Fruit fly (Drosophila melanogaster): ENCODE measurements around the gene Hsp23.

Gene Hsp23

DNA sequence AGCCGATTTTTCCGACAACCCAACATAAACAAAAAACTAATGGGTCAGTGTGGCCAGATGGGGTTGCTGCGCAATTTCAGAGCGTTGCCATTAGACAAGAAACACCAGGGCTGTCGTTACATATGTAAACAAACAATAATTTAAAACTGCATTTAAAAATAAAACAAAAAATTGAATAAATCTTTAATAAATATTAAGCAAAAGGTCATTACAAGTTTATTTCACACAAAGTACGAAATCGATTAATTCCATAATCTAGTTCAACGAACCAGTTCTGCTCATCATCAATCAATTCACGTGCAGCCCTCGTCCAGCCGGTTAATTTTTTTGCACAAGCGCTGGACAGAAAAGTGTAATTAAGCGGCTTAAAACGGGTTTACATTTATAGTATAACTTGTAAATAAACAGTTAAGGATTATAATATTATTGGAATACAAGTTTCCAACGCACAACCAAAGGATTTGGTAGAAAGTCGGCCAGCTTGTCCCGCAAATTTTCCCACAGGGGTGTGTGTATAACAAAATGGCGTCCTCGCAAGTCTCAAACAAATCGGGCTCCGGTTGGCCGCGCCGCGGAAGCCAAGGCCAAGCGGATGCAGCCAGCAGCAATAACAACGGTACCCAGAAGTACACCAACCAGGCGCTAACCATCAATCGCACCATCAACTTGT lies 29.2 kb downstream of the Hsp23 start, which contains the start of the genes CG4022 and Cpsf5:
Gene CG4022 (minus strand): TSS at position 79 of the 670 bp plus-strand sequence.
Gene Cpsf5 (plus strand): TSS at position 285 of the 670 bp plus-strand sequence.
- no peak for TF ChIP-seq EcR (GFP tag; optimal IDR thresholded peaks at IDR 0.05)
- TF ChIP-seq usp (GFP tag; optimal IDR thresholded peaks at IDR 0.05), result no peak
- no peak for TF ChIP-seq Dll (optimal IDR thresholded peaks at IDR 0.05)
- no peak for TF ChIP-seq psq (optimal IDR thresholded peaks at IDR 0.05)
- no peak for TF ChIP-seq pan (optimal IDR thresholded peaks at IDR 0.05)
- no peak for TF ChIP-seq CG8478 (optimal IDR thresholded peaks at IDR 0.05)

DNA sequence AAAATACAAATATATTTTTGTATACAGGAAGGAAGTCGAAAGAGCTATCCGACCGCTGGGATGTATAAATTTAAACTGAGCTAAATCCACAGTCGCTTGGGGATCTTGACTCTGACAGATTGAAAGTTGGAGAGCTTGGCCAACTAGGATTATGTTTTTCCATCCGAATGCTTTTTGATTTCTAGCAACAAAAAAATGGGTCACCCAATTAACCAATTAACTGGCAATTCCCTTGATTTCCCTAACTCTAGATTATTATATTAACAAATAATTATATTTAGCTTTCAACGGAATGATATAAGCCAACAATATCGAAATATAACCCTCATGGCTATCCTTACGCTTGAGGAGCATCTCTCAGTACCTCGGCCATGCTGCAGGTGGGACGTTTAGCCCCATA lies 35.6 kb downstream of the Hsp23 start, which contains the start of gene CG3982:
Gene CG3982 (minus strand): TSS at position 101 of the 400 bp plus-strand sequence.
- TF ChIP-seq pan (optimal IDR thresholded peaks at IDR 0.05) (no peak), CG8478 (optimal IDR thresholded peaks at IDR 0.05) (no peak), Dll (optimal IDR thresholded peaks at IDR 0.05) (no peak), EcR (GFP tag; optimal IDR thresholded peaks at IDR 0.05) (no peak), psq (optimal IDR thresholded peaks at IDR 0.05) (no peak), usp (GFP tag; optimal IDR thresholded peaks at IDR 0.05) (no peak)

DNA sequence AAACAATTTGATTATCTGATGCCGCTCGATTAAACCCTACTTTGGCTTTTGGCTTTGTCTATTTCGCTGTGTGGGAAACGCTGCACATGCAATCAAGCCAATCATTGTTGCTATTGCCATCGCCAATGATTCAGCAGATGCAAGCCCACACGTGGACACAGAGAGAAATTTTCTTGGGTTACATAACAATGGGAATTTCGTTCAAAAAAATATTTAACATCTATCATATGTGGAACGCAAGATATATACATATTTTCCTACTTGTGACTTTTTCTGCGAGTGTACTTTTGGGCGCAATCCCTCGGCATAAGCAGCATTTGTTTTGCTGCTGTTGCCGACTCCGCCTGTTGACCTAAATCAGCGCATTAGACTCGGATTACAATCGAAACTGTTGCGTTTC lies 37.6 kb downstream of the Hsp23 start:
- no peak for TF ChIP-seq psq (optimal IDR thresholded peaks at IDR 0.05)
- no peak for TF ChIP-seq Dll (optimal IDR thresholded peaks at IDR 0.05)
- TF ChIP-seq CG8478 (optimal IDR thresholded peaks at IDR 0.05), result no peak
- TF ChIP-seq EcR (GFP tag; optimal IDR thresholded peaks at IDR 0.05), result no peak
- TF ChIP-seq pan (optimal IDR thresholded peaks at IDR 0.05), result no peak
- TF ChIP-seq usp (GFP tag; optimal IDR thresholded peaks at IDR 0.05), result no peak

DNA sequence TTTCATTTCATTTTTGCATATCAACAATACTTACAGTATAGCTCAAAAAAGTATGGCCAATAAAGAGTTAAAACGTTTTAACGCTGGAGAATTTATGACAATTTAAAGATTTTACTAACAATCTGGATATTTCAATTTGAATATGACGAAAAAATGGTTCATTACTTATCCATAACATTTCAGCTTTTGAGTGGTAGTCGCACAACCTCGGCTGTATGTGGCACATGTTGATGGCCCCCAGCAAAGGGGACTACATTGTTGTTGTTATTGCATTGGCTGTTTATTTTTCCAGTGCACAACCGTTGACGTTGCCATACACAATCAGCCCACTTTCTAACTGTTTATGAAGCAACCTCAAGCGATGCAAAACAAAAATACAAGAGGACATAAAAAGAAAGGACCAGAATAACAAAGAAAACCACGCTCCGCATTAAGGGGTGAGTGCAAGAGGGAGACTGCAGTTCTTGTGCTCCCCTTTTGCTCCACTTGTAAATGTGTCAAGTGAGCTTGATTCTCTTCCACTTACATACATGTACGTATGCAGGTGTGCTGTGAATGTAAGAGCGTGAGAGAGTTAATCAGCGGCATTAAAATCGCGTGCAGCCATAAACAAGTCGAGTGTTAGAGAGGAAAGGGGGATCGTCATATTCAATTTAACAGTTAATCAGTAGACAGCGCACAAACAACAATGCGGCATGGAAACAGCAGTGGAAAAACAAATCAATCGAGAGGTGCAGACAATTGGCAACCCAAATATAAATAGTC lies 38.6 kb downstream of the Hsp23 start:
- no peak for TF ChIP-seq EcR (GFP tag; optimal IDR thresholded peaks at IDR 0.05)
- TF ChIP-seq usp (GFP tag; optimal IDR thresholded peaks at IDR 0.05), result no peak
- no peak for TF ChIP-seq psq (optimal IDR thresholded peaks at IDR 0.05)
- TF ChIP-seq Dll (optimal IDR thresholded peaks at IDR 0.05), result no peak
- TF ChIP-seq CG8478 (optimal IDR thresholded peaks at IDR 0.05), result no peak
- TF ChIP-seq pan (optimal IDR thresholded peaks at IDR 0.05), result no peak

DNA sequence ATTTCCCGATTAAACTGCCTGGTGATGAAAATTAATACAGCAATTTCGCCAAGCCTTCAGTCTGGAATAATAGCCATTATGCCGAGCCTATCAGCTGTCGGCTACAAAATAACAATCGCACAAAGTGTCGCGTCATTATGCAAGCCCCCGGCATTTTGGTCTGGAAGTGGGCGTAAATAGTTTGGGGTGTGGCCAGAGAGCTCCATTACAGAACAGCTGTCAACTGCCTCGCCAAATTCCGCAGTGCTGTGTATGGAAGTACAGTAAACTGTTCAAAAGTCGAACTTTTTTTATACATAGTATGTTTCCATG lies 39.1 kb downstream of the Hsp23 start:
- TF ChIP-seq EcR (GFP tag; optimal IDR thresholded peaks at IDR 0.05), result no peak

DNA sequence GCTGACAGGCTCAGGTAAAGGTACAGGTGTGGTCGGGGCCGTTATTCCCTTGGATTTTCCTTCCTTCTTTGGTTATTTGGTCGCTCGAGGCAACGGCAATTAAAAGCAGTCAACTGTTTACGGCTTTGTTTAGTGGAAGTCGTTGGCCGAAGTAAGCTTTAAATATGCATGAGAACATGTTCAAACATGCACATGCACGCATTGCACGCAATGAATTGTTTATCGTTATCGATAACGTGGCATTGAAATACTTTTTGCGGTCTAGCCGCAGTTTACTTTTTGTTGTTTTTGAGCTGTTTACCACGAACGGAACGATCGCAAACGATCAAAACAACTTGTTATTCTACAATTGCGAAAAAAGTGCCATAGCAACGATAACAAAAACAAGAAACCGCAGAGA lies 39.9 kb downstream of the Hsp23 start:
- TF ChIP-seq psq (optimal IDR thresholded peaks at IDR 0.05) (no peak), pan (optimal IDR thresholded peaks at IDR 0.05) (no peak), Dll (optimal IDR thresholded peaks at IDR 0.05) (no peak), CG8478 (optimal IDR thresholded peaks at IDR 0.05) (no peak), EcR (GFP tag; optimal IDR thresholded peaks at IDR 0.05) (no peak), usp (GFP tag; optimal IDR thresholded peaks at IDR 0.05) (no peak)

DNA sequence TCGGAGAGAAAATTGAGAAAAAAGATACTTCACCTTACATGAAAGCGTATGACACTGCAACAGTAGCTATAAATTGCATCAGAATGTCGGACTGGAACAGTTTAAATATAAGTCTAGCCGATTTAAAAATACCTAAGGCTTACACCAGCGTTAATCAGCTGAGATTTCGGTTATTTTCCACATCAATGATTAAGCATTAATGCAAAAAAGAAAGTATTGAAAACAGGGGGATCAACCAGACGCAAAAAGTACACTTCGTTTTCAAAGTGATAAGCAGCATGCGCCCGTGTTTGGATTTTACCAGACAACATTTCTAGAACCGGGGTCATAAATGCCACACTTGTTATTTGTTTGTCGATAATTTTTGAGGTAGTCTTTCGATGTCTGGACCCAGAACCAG lies 40.5 kb downstream of the Hsp23 start:
- no peak for TF ChIP-seq Dll (optimal IDR thresholded peaks at IDR 0.05)

DNA sequence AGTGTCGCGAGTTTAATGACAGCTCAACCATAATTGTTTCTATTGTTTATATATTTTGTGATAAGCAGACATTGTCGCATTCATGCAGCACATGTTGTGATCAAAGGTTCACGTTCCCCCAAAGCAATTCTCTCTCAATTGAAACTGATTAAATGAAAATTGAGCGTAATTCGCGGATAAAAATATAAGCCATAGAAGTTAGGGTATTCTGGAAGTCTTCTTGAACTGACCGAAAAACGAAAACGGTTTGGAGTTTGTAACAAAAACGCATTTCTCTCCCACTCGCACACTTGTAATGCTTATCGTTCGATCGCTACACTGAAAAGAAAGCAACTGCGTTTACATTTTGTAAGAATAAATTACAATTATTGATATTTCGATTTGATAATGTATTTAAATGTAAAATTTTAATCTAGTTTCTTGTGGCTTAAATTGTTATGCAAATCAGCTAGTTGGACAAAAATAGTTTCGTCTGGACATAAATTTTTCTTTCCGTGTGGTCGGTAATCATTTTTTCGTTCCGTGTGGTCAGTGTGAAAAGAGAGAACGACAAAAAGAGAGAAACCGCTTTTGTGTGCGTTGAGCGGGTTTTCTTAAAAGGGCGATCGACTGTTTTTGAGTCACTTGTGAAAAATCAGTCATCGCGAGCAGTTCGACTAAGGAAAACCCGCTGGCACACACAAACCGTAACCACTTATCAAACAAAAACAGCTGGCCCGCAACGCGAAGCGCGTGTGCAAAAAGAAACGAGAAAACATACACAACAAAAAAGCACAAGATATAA lies 41.1 kb downstream of the Hsp23 start, which contains the start of gene aay:
Gene aay (plus strand): TSS at position 618 of the 784 bp plus-strand sequence.
- TF ChIP-seq CG8478 (optimal IDR thresholded peaks at IDR 0.05) (no peak), EcR (GFP tag; optimal IDR thresholded peaks at IDR 0.05) (no peak), psq (optimal IDR thresholded peaks at IDR 0.05) (no peak), pan (optimal IDR thresholded peaks at IDR 0.05) (no peak), Dll (optimal IDR thresholded peaks at IDR 0.05) (no peak), usp (GFP tag; optimal IDR thresholded peaks at IDR 0.05) (no peak)

DNA sequence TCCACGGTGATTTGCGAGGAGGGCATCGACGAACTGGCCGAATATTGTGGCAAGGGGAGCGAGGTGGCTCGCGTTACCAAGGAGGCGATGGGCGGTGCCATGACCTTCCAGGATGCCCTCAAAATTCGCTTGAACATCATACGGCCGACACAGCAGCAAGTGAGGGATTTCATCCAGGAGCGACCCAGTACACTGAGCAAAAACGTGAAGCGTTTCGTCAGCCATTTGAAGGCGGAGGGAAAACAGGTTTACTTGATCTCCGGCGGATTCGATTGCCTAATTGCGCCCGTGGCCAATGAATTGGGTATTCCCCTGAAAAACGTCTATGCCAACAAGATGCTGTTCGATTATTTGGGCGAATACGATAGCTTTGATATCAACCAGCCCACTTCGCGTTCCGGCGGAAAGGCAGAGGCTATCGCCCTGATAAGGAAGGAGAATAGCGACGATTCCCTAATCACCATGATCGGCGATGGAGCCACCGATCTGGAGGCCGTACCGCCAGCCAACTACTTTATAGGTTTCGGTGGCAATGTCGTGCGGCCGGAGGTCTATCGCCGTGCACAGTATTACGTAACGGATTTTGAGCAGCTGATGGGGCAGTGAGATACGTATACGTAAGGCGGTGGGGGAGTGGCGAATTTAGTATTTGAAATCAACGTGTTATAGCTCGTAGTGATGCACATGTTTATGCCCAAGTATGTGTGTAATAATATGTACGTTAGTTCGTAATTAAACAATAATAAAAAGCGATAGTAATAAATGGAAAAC lies 42.3 kb downstream of the Hsp23 start:
- no peak for TF ChIP-seq usp (GFP tag; optimal IDR thresholded peaks at IDR 0.05)
- TF ChIP-seq EcR (GFP tag; optimal IDR thresholded peaks at IDR 0.05), result no peak
- TF ChIP-seq CG8478 (optimal IDR thresholded peaks at IDR 0.05), result no peak

DNA sequence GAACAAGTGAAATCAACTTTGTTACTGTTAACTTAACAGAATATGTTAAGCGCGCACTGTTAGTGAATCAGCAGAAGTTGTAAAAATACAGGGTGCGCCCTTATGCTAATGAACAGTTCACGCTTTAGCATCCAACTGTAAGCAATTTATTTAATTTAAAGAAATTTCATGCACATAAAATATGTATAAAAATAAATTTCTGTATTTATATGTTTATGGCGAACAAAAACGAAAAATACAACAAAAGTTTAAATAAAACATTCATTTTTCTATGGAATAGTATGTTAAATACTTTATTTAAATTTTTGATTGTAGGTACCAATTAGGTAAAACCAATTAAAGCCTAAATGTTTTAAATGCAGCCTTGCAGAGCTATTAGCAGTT lies 42.8 kb downstream of the Hsp23 start:
- TF ChIP-seq psq (optimal IDR thresholded peaks at IDR 0.05) (no peak), Dll (optimal IDR thresholded peaks at IDR 0.05) (no peak), pan (optimal IDR thresholded peaks at IDR 0.05) (no peak), usp (GFP tag; optimal IDR thresholded peaks at IDR 0.05) (no peak), CG8478 (optimal IDR thresholded peaks at IDR 0.05) (no peak), EcR (GFP tag; optimal IDR thresholded peaks at IDR 0.05) (no peak)

DNA sequence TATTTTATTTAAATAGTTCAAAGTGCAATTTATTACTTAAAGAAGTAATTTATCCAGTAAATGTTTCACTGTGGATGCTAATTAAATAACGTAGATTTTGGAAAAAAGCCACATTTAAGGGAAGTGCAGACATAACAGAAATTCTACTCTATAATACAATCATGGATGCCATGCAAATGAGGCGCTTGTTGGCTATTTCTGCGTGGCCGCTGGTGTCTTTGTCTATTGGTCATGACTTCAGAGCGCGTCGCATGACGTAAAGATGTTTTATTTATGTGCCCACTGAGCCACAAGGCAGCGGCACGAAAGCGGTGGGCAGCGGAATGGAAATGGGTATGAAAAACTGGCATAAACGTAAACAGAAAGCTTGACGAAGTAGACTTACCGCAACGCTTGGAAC lies 44.2 kb downstream of the Hsp23 start:
- no peak for TF ChIP-seq psq (optimal IDR thresholded peaks at IDR 0.05)
- TF ChIP-seq EcR (GFP tag; optimal IDR thresholded peaks at IDR 0.05), result no peak
- TF ChIP-seq pan (optimal IDR thresholded peaks at IDR 0.05), result no peak
- TF ChIP-seq CG8478 (optimal IDR thresholded peaks at IDR 0.05), result no peak
- no peak for TF ChIP-seq usp (GFP tag; optimal IDR thresholded peaks at IDR 0.05)
- no peak for TF ChIP-seq Dll (optimal IDR thresholded peaks at IDR 0.05)
